Fruit fly (Drosophila melanogaster): ENCODE results near the gene Bcat.

DNA sequence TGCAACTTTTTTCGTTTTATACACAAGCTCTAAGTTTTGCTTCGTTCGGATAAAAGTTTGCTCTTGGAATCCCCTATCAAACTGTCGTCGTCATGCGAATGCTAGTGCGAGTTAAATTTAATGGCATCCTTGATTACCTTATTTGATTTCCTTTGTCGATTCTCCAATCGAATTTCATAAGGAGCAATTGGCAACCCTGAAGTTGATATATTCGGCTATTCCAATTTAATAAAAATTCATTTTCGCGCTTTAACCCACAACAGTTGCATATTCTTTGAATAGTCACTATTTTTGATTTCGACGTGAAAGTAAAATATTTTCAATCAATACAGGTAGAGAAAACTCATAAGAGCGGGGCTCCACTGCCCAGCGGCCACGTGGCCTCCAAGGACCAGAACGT, 6.1 kb downstream of the Bcat start, which contains the start of gene CG12725:
- no peak for TF ChIP-seq Hr78 (GFP tag; optimal IDR thresholded peaks at IDR 0.05)
- TF ChIP-seq brk (GFP tag; optimal IDR thresholded peaks at IDR 0.05), result no peak
- no peak for TF ChIP-seq Sp1 (GFP tag; optimal IDR thresholded peaks at IDR 0.05)
- no peak for TF ChIP-seq Rel (GFP tag; optimal IDR thresholded peaks at IDR 0.05)
- no peak for TF ChIP-seq Rel (tag; optimal IDR thresholded peaks at IDR 0.05)
- no peak for TF ChIP-seq Dif (GFP tag; optimal IDR thresholded peaks at IDR 0.05; ENCODE audit: partially characterized antibody)
- no peak for TF ChIP-seq Hnf4 (GFP tag; optimal IDR thresholded peaks at IDR 0.05)
- no peak for TF ChIP-seq psq (GFP tag; optimal IDR thresholded peaks at IDR 0.05)
- no peak for TF ChIP-seq Vsx2 (GFP tag; optimal IDR thresholded peaks at IDR 0.05; ENCODE audit: partially characterized antibody)
- no peak for TF ChIP-seq jim (GFP tag; optimal IDR thresholded peaks at IDR 0.05)
- TF ChIP-seq usp (GFP tag; optimal IDR thresholded peaks at IDR 0.05), result no peak
